Worm (Caenorhabditis elegans): ENCODE data around the gene F28C6.8.

ce11 chrII:8581700-8582099 lies 24.9 kb upstream of the F28C6.8 start, which contains the start of gene arl-1:
- no peak for TF ChIP-seq mdl-1 (tag; optimal IDR thresholded peaks at IDR 0.05)
- no peak for TF ChIP-seq fos-1 (tag; optimal IDR thresholded peaks at IDR 0.05)
- no peak for TF ChIP-seq ama-1 (optimal IDR thresholded peaks at IDR 0.05)
- no peak for TF ChIP-seq lin-11 (tag; optimal IDR thresholded peaks at IDR 0.05)
- no peak for TF ChIP-seq ceh-16 (tag; optimal IDR thresholded peaks at IDR 0.05)
- TF ChIP-seq nhr-25 (tag; optimal IDR thresholded peaks at IDR 0.05) = no peak
- TF ChIP-seq egl-27 (tag; optimal IDR thresholded peaks at IDR 0.05) = no peak
- TF ChIP-seq nhr-12 (tag; optimal IDR thresholded peaks at IDR 0.05) = no peak
